Worm (Caenorhabditis elegans) whole organism, mixed stage, embryonic: ENCODE results near the gene C17F4.3.

Experiments used
- M03D4.4 ChIP-seq: sonication (generic microtip); optimal IDR thresholded peaks from 2 replicates; lab custom pipeline; 2017; ENCODE audit warnings: mild to moderate bottlenecking, missing genetic modification characterization, missing compliant biosample characterization
- blmp-1 ChIP-seq: fragments of 150-350 bp; optimal IDR thresholded peaks from 2 replicates; lab custom pipeline; 2014; ENCODE audit warnings: missing biosample characterization, missing genetic modification characterization
- ceh-39 ChIP-seq: fragments of 150-350 bp; optimal IDR thresholded peaks from 2 replicates; lab custom pipeline; 2014; ENCODE audit warnings: missing biosample characterization, missing genetic modification characterization
- ceh-43 ChIP-seq: fragments of 200-800 bp; sonication (Bioruptor generic); optimal IDR thresholded peaks from 2 replicates; lab custom pipeline; 2018; ENCODE audit warnings: mild to moderate bottlenecking, missing genetic modification characterization, moderate library complexity, missing compliant biosample characterization
- ceh-83 ChIP-seq: fragments of 200-800 bp; sonication (Bioruptor generic); optimal IDR thresholded peaks from 2 replicates; lab custom pipeline; 2018; ENCODE audit warnings: mild to moderate bottlenecking, missing genetic modification characterization, missing compliant biosample characterization
- ces-1 ChIP-seq: fragments of 150-350 bp; optimal IDR thresholded peaks from 2 replicates; lab custom pipeline; 2014; ENCODE audit warnings: missing biosample characterization, missing genetic modification reagents, missing genetic modification characterization
- cnd-1 ChIP-seq: fragments of 200-800 bp; sonication (Bioruptor generic); optimal IDR thresholded peaks from 2 replicates; lab custom pipeline; 2018; ENCODE audit warnings: mild to moderate bottlenecking, missing genetic modification characterization, missing compliant biosample characterization
- drap-1 ChIP-seq: fragments of 200-800 bp; sonication (Bioruptor generic); optimal IDR thresholded peaks from 3 replicates; lab custom pipeline; 2018; ENCODE audit warnings: mild to moderate bottlenecking, missing genetic modification characterization, missing compliant biosample characterization
- elt-1 ChIP-seq: sonication (generic microtip); optimal IDR thresholded peaks from 2 replicates; lab custom pipeline; 2017; ENCODE audit warnings: missing genetic modification characterization, mild to moderate bottlenecking, missing compliant biosample characterization, antibody characterized with exemption, moderate library complexity, borderline replicate concordance; ENCODE audit not compliant: insufficient read depth
- elt-3 ChIP-seq: fragments of 150-350 bp; optimal IDR thresholded peaks from 2 replicates; lab custom pipeline; 2014; ENCODE audit warnings: missing biosample characterization, missing genetic modification characterization
- flh-1 ChIP-seq: fragments of 200-800 bp; sonication (Bioruptor generic); optimal IDR thresholded peaks from 2 replicates; lab custom pipeline; 2018; ENCODE audit warnings: mild to moderate bottlenecking, missing genetic modification characterization, moderate library complexity, missing compliant biosample characterization
- ham-2 ChIP-seq: fragments of 200-800 bp; sonication (Bioruptor generic); optimal IDR thresholded peaks from 2 replicates; lab custom pipeline; 2018; ENCODE audit warnings: mild to moderate bottlenecking, missing genetic modification characterization, missing compliant biosample characterization
- hlh-1 ChIP-seq: fragments of 150-350 bp; optimal IDR thresholded peaks from 2 replicates; lab custom pipeline; 2014; ENCODE audit warnings: missing biosample characterization, missing genetic modification reagents, missing genetic modification characterization
- lin-13 ChIP-seq: fragments of 150-350 bp; optimal IDR thresholded peaks from 2 replicates; lab custom pipeline; 2014; ENCODE audit warnings: missing biosample characterization, missing genetic modification characterization
- lin-32 ChIP-seq: fragments of 200-800 bp; sonication (Bioruptor generic); optimal IDR thresholded peaks from 2 replicates; lab custom pipeline; 2018; ENCODE audit warnings: mild to moderate bottlenecking, missing genetic modification characterization, missing compliant biosample characterization
- lsy-2 ChIP-seq: fragments of 150-350 bp; optimal IDR thresholded peaks from 2 replicates; lab custom pipeline; 2014; ENCODE audit warnings: missing biosample characterization, missing genetic modification characterization
- mab-5 ChIP-seq: fragments of 150-350 bp; optimal IDR thresholded peaks from 2 replicates; lab custom pipeline; 2014; ENCODE audit warnings: missing biosample characterization, missing genetic modification characterization
- mep-1 ChIP-seq: fragments of 150-350 bp; optimal IDR thresholded peaks from 2 replicates; lab custom pipeline; 2017; ENCODE audit warnings: missing biosample characterization, missing genetic modification reagents, missing genetic modification characterization, inconsistent platforms
- mls-2 ChIP-seq: sonication (generic microtip); optimal IDR thresholded peaks from 2 replicates; lab custom pipeline; 2016; ENCODE audit warnings: mild to moderate bottlenecking, missing genetic modification characterization, moderate library complexity, missing compliant biosample characterization
- nhr-12 ChIP-seq: fragments of 150-350 bp; optimal IDR thresholded peaks from 2 replicates; lab custom pipeline; 2014; ENCODE audit warnings: missing biosample characterization, missing genetic modification characterization
- nhr-2 ChIP-seq: fragments of 150-350 bp; optimal IDR thresholded peaks from 2 replicates; lab custom pipeline; 2014; ENCODE audit warnings: missing biosample characterization, missing genetic modification characterization
- nhr-28 ChIP-seq: fragments of 150-350 bp; optimal IDR thresholded peaks from 2 replicates; lab custom pipeline; 2014; ENCODE audit warnings: missing biosample characterization, missing genetic modification characterization
- nhr-76 ChIP-seq: sonication (generic microtip); optimal IDR thresholded peaks from 2 replicates; lab custom pipeline; 2017; ENCODE audit warnings: missing biosample characterization, missing genetic modification characterization
- pha-4 ChIP-seq: fragments of 150-350 bp; optimal IDR thresholded peaks from 2 replicates; lab custom pipeline; 2018; ENCODE audit warnings: missing biosample characterization, missing genetic modification reagents, missing genetic modification characterization
- snpc-4 ChIP-seq: fragments of 150-350 bp; optimal IDR thresholded peaks from 2 replicates; lab custom pipeline; 2014; ENCODE audit warnings: missing biosample characterization, missing genetic modification characterization
- sptf-1 ChIP-seq: sonication (generic microtip); optimal IDR thresholded peaks from 2 replicates; lab custom pipeline; 2017; ENCODE audit warnings: mild to moderate bottlenecking, missing genetic modification characterization, moderate library complexity, missing compliant biosample characterization
- tbx-8 ChIP-seq: fragments of 200-800 bp; sonication (Bioruptor generic); optimal IDR thresholded peaks from 2 replicates; lab custom pipeline; 2018; ENCODE audit warnings: mild to moderate bottlenecking, missing genetic modification characterization, moderate library complexity, missing compliant biosample characterization
- unc-120 ChIP-seq: sonication (generic microtip); optimal IDR thresholded peaks from 2 replicates; lab custom pipeline; 2017; ENCODE audit warnings: missing genetic modification characterization, missing compliant biosample characterization; ENCODE audit not compliant: poor library complexity, severe bottlenecking
- unc-39 ChIP-seq: fragments of 150-350 bp; optimal IDR thresholded peaks from 2 replicates; lab custom pipeline; 2014; ENCODE audit warnings: missing biosample characterization, missing genetic modification characterization
- unc-62 ChIP-seq: fragments of 150-350 bp; optimal IDR thresholded peaks from 2 replicates; lab custom pipeline; 2014; ENCODE audit warnings: missing biosample characterization, missing genetic modification reagents, missing genetic modification characterization
- zip-8 ChIP-seq: fragments of 150-350 bp; optimal IDR thresholded peaks from 2 replicates; lab custom pipeline; 2014; ENCODE audit warnings: missing biosample characterization, missing genetic modification characterization

C17F4.3 gene

ce11 chrII:3259254-3259653, 18.9 kb downstream of the C17F4.3 start, which contains the start of gene gcy-19:
Gene gcy-19, minus strand, starts transcription at chrII:3259354.
- TF ChIP-seq sptf-1 (tag; lab: Kevin White, UChicago): no peak
- TF ChIP-seq nhr-76 (tag; lab: Kevin White, UChicago): no peak
- no peak for TF ChIP-seq unc-39 (tag; lab: Kevin White, UChicago)
- TF ChIP-seq lin-32 (GFP tag; lab: Kevin White, UChicago): no peak
- TF ChIP-seq ces-1 (GFP tag; lab: Kevin White, UChicago): no peak
- TF ChIP-seq hlh-1 (tag; lab: Kevin White, UChicago): no peak

ce11 chrII:3262504-3262903, 22.2 kb downstream of the C17F4.3 start, which contains the start of gene F02E11.2:
Gene F02E11.2, plus strand, starts transcription at chrII:3262804.
- TF ChIP-seq ces-1 (GFP tag; lab: Kevin White, UChicago): no peak
- TF ChIP-seq ham-2 (GFP tag; lab: Kevin White, UChicago): no peak
- no peak for TF ChIP-seq pha-4 (tag; lab: Kevin White, UChicago)
- TF ChIP-seq, all 35 proteins: peak for 0

ce11 chrII:3264704-3265103, 24.4 kb downstream of the C17F4.3 start:
- no peak for TF ChIP-seq elt-3
- no peak for TF ChIP-seq ceh-83 (GFP tag; lab: Kevin White, UChicago)
- TF ChIP-seq nhr-12 (tag; lab: Kevin White, UChicago): no peak

ce11 chrII:3267365-3267764, 27.1 kb downstream of the C17F4.3 start, which contains the start of gene F02E11.7:
Gene F02E11.7, plus strand, starts transcription at chrII:3267665.
- no peak for TF ChIP-seq mls-2
- no peak for TF ChIP-seq unc-62
- no peak for TF ChIP-seq ceh-43
- TF ChIP-seq lin-13: no peak

ce11 chrII:3267815-3268214, 27.5 kb downstream of the C17F4.3 start:
- TF ChIP-seq ceh-83 (GFP tag; lab: Kevin White, UChicago): peak; percentile 53
- TF ChIP-seq snpc-4 (tag; lab: Kevin White, UChicago): no peak
- TF ChIP-seq cnd-1 (tag; lab: Kevin White, UChicago): peak; percentile 30
- TF ChIP-seq nhr-28 (tag; lab: Kevin White, UChicago): no peak
- peak; percentile 26 for TF ChIP-seq drap-1 (GFP tag; lab: Kevin White, UChicago)
- TF ChIP-seq ceh-39 (tag; lab: Kevin White, UChicago): no peak
- no peak for TF ChIP-seq mab-5 (tag; lab: Kevin White, UChicago)
- no peak for TF ChIP-seq unc-39 (tag; lab: Kevin White, UChicago)

- TF ChIP-seq flh-1 (GFP tag; lab: Kevin White, UChicago) (no peak), mls-2 (no peak), unc-39 (tag; lab: Kevin White, UChicago) (no peak), drap-1 (GFP tag; lab: Kevin White, UChicago) (no peak), snpc-4 (tag; lab: Kevin White, UChicago) (no peak), unc-120 (tag; lab: Kevin White, UChicago) (no peak), hlh-1 (tag; lab: Kevin White, UChicago) (no peak), elt-1 (tag; lab: Kevin White, UChicago) (no peak), lsy-2 (no peak), cnd-1 (tag; lab: Kevin White, UChicago) (no peak), nhr-2 (tag; lab: Kevin White, UChicago) (no peak), pha-4 (tag; lab: Kevin White, UChicago) (no peak), elt-3 (no peak), M03D4.4 (no peak), lin-13 (no peak), blmp-1 (tag; lab: Kevin White, UChicago) (no peak), mep-1 (tag; lab: Kevin White, UChicago) (no peak)
These were observed 30.3 kb downstream of the C17F4.3 start for ce11 chrII:3270598-3270997.

ce11 chrII:3274923-3275322, 34.6 kb downstream of the C17F4.3 start, which contains the start of gene F02E11.3:
Gene F02E11.3, minus strand, starts transcription at chrII:3275023.
- TF ChIP-seq elt-3: no peak
- no peak for TF ChIP-seq flh-1 (GFP tag; lab: Kevin White, UChicago)
- TF ChIP-seq pha-4 (tag; lab: Kevin White, UChicago): no peak
- TF ChIP-seq nhr-2 (tag; lab: Kevin White, UChicago): no peak
- no peak for TF ChIP-seq ceh-39 (tag; lab: Kevin White, UChicago)
- TF ChIP-seq ham-2 (GFP tag; lab: Kevin White, UChicago): no peak
- TF ChIP-seq lin-32 (GFP tag; lab: Kevin White, UChicago): no peak
- no peak for TF ChIP-seq zip-8 (tag; lab: Kevin White, UChicago)
- no peak for TF ChIP-seq tbx-8
- TF ChIP-seq nhr-28 (tag; lab: Kevin White, UChicago): no peak
- no peak for TF ChIP-seq hlh-1 (tag; lab: Kevin White, UChicago)
- TF ChIP-seq unc-62: no peak
- TF ChIP-seq lin-13: no peak
- TF ChIP-seq mab-5 (tag; lab: Kevin White, UChicago): no peak
- TF ChIP-seq blmp-1 (tag; lab: Kevin White, UChicago): no peak
- TF ChIP-seq mls-2: no peak
- no peak for TF ChIP-seq drap-1 (GFP tag; lab: Kevin White, UChicago)
- TF ChIP-seq ceh-43: no peak
